Comparison of ENCODE assay signal across 3 fruit fly cellular contexts in genomic region chr3L:9340232-9340631, dm6.
TF ChIP-seq lines count a peak whose summit lies in the region.

No protein-coding gene starts in this region.

TF ChIP-seq in whole organism, adult, 20 proteins besides CTCF, POLR2A, EP300 and RAD21 (continued from another document):
- TF ChIP-seq CG1620 (GFP tag; optimal IDR thresholded peaks at IDR 0.05; lab: Kevin White, UChicago): no peak

TF ChIP-seq in whole organism, embryonic, 481 proteins besides CTCF, POLR2A, EP300 and RAD21 (continued from another document):
- TF ChIP-seq vvl (GFP tag; IDR thresholded peaks at IDR 0.05; lab: Robert Waterston, UW) (peak; percentile 47; the same call in 1 of the 2 replicates), ci (GFP tag; IDR thresholded peaks at IDR 0.05; lab: Robert Waterston, UW) (peak; percentile 18; the same call in 1 of the 3 replicates), Dp (GFP tag; optimal IDR thresholded peaks at IDR 0.05; lab: Kevin White, UChicago) (no peak), fru (optimal IDR thresholded peaks at IDR 0.05; lab: Kevin White, UChicago) (no peak), E2f1 (GFP tag; IDR thresholded peaks at IDR 0.05; lab: Robert Waterston, UW) (no peak), CG11093 (GFP tag; IDR thresholded peaks at IDR 0.05; lab: Robert Waterston, UW) (no peak), cad (GFP tag; optimal IDR thresholded peaks at IDR 0.05; lab: Kevin White, UChicago) (no peak), CG9797 (GFP tag; optimal IDR thresholded peaks at IDR 0.05; lab: Kevin White, UChicago) (no peak), da (GFP tag; optimal IDR thresholded peaks at IDR 0.05; lab: Kevin White, UChicago) (no peak), zfh2 (GFP tag; optimal IDR thresholded peaks at IDR 0.05; lab: Kevin White, UChicago) (no peak), CG17359 (tag; optimal IDR thresholded peaks at IDR 0.05; lab: Kevin White, UChicago) (no peak), shn (GFP tag; optimal IDR thresholded peaks at IDR 0.05; lab: Kevin White, UChicago) (no peak), Trl (optimal IDR thresholded peaks at IDR 0.05; lab: Kevin White, UChicago) (peak; percentile 70 to 82), Trl (GFP tag; optimal IDR thresholded peaks at IDR 0.05; lab: Kevin White, UChicago) (no peak), CG12659 (GFP tag; optimal IDR thresholded peaks at IDR 0.05; lab: Kevin White, UChicago) (no peak), CG5180 (GFP tag; optimal IDR thresholded peaks at IDR 0.05; lab: Kevin White, UChicago) (no peak), nom (GFP tag; optimal IDR thresholded peaks at IDR 0.05; lab: Kevin White, UChicago) (peak; percentile 12), CG7271 (tag; optimal IDR thresholded peaks at IDR 0.05; lab: Kevin White, UChicago) (no peak), ab (GFP tag; optimal IDR thresholded peaks at IDR 0.05; lab: Kevin White, UChicago) (no peak), Bgb (GFP tag; IDR thresholded peaks at IDR 0.05; lab: Robert Waterston, UW; ENCODE audit: partially characterized antibody) (0 out of 2 replicates have a peak, but pooled peaks have one; percentile 10), CG10209 (GFP tag; optimal IDR thresholded peaks at IDR 0.05; lab: Kevin White, UChicago) (no peak), Vsx1 (GFP tag; optimal IDR thresholded peaks at IDR 0.05; lab: Kevin White, UChicago) (peak; percentile 6), Max (GFP tag; optimal IDR thresholded peaks at IDR 0.05; lab: Kevin White, UChicago) (no peak), Drgx (GFP tag; IDR thresholded peaks at IDR 0.05; lab: Robert Waterston, UW) (0 out of 2 replicates have a peak, but pooled peaks have one; percentile 28), Adf1 (GFP tag; IDR thresholded peaks at IDR 0.05; lab: Robert Waterston, UW) (no peak), Nf-YA (GFP tag; IDR thresholded peaks at IDR 0.05; lab: Robert Waterston, UW) (no peak), CG8290 (GFP tag; optimal IDR thresholded peaks at IDR 0.05; lab: Kevin White, UChicago) (no peak), CG8290 (tag; optimal IDR thresholded peaks at IDR 0.05; lab: Kevin White, UChicago) (peak in 1 of 2 experiments; percentile 42), stc (GFP tag; IDR thresholded peaks at IDR 0.05; lab: Robert Waterston, UW) (no peak), toy (GFP tag; IDR thresholded peaks at IDR 0.05; lab: Robert Waterston, UW) (no peak), CG12104 (GFP tag; optimal IDR thresholded peaks at IDR 0.05; lab: Kevin White, UChicago) (no peak), CG10565 (GFP tag; optimal IDR thresholded peaks at IDR 0.05; lab: Kevin White, UChicago) (no peak), Med (GFP tag; lab: Kevin White, UChicago) (peak; percentile 69), Sox100B (GFP tag; optimal IDR thresholded peaks at IDR 0.05; lab: Kevin White, UChicago) (no peak), z (GFP tag; IDR thresholded peaks at IDR 0.05; lab: Robert Waterston, UW) (peak; percentile 56; the same call in 2 of the 3 replicates), MBD-R2 (GFP tag; IDR thresholded peaks at IDR 0.05; lab: Robert Waterston, UW) (no peak), chinmo (GFP tag; IDR thresholded peaks at IDR 0.05; lab: Robert Waterston, UW; ENCODE audit: partially characterized antibody) (no peak)

TF ChIP-seq in whole organism, prepupa, 60 proteins besides CTCF, POLR2A, EP300 and RAD21 (continued from another document):
- TF ChIP-seq svp (GFP tag; lab: Kevin White, UChicago) (peak; percentile 78), CG31627 (GFP tag; optimal IDR thresholded peaks at IDR 0.05; lab: Kevin White, UChicago) (no peak), topi (GFP tag; optimal IDR thresholded peaks at IDR 0.05; lab: Kevin White, UChicago) (no peak), CG9139 (GFP tag; optimal IDR thresholded peaks at IDR 0.05; lab: Kevin White, UChicago) (peak; percentile 9), CG10669 (GFP tag; optimal IDR thresholded peaks at IDR 0.05; lab: Kevin White, UChicago) (no peak), esn (GFP tag; optimal IDR thresholded peaks at IDR 0.05; lab: Kevin White, UChicago) (no peak)
TF ChIP-seq in whole organism, prepupa: peak in this region for 9.
